Worm (Caenorhabditis elegans): ENCODE data around the gene F09A5.2.

F09A5.2 gene

DNA sequence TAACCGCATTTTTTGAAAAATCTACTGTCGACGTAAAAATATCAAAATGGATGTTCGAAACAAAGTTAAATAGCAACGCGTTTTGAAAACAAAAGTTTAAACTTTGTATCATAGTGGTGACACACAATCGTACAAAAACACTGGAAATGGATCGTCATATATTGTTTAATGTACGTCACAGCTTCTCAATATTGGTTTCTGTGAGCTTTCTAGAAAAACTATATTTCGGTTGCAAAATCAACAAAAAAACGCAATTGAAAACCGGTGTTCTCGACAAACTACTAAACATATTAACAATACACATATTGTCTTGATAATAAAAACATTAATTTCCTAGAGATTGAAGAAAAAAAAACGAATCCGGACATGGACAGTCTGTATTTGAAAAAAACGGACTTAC is 34.5 kb upstream of the F09A5.2 start, which contains the start of gene R03G8.6:
R03G8.6 (minus strand) TSS at position 101 of the 400 bp plus-strand sequence.
- TF ChIP-seq efl-1 (optimal IDR thresholded peaks at IDR 0.05) (no peak), efl-1 (GFP tag; optimal IDR thresholded peaks at IDR 0.05 in 1 of 2) (peak in 1 of 2 experiments; percentile 46), ztf-11 (tag; optimal IDR thresholded peaks at IDR 0.05) (no peak), nhr-76 (tag; optimal IDR thresholded peaks at IDR 0.05) (no peak), lin-14 (GFP tag; optimal IDR thresholded peaks at IDR 0.05) (no peak)

- no peak for TF ChIP-seq lir-3 (tag; optimal IDR thresholded peaks at IDR 0.05; ENCODE audit: poor library complexity)
- no peak for TF ChIP-seq nhr-90 (tag; optimal IDR thresholded peaks at IDR 0.05; ENCODE audit: poor library complexity)
- no peak for TF ChIP-seq sup-37 (GFP tag; optimal IDR thresholded peaks at IDR 0.05)
- no peak for TF ChIP-seq efl-1 (optimal IDR thresholded peaks at IDR 0.05)
- no peak for TF ChIP-seq efl-1 (GFP tag; optimal IDR thresholded peaks at IDR 0.05 in 1 of 2)
- no peak for TF ChIP-seq tlp-1 (tag; optimal IDR thresholded peaks at IDR 0.05)
- TF ChIP-seq jun-1 (tag; optimal IDR thresholded peaks at IDR 0.05), result no peak
- no peak for TF ChIP-seq C04F5.9 (tag; optimal IDR thresholded peaks at IDR 0.05)
- no peak for TF ChIP-seq ets-5 (GFP tag; IDR thresholded peaks at IDR 0.05)
- TF ChIP-seq mep-1 (tag; optimal IDR thresholded peaks at IDR 0.05), result no peak
- TF ChIP-seq unc-86 (tag; optimal IDR thresholded peaks at IDR 0.05), result no peak
- TF ChIP-seq nhr-76 (tag; optimal IDR thresholded peaks at IDR 0.05), result no peak
- no peak for TF ChIP-seq mdl-1 (tag; optimal IDR thresholded peaks at IDR 0.05)
- no peak for TF ChIP-seq elt-3 (tag; optimal IDR thresholded peaks at IDR 0.05)
- no peak for TF ChIP-seq egl-13 (tag; optimal IDR thresholded peaks at IDR 0.05)
- TF ChIP-seq alr-1 (tag; optimal IDR thresholded peaks at IDR 0.05; ENCODE audit: borderline replicate concordance), result no peak
- no peak for TF ChIP-seq xbp-1 (tag; optimal IDR thresholded peaks at IDR 0.05)
- TF ChIP-seq ces-1 (GFP tag; optimal IDR thresholded peaks at IDR 0.05), result no peak
- TF ChIP-seq hpl-2 (GFP tag; optimal IDR thresholded peaks at IDR 0.05), result no peak
Observed at ce11 chrX:13102838-13103237, 32.1 kb upstream of the F09A5.2 start.

ce11 chrX:13104966-13105365 is 29.9 kb upstream of the F09A5.2 start, which contains the start of gene F17H10.1:
TSS of gene F17H10.1 (plus strand) at chrX:13105241.
- TF ChIP-seq ceh-82 (tag; optimal IDR thresholded peaks at IDR 0.05) (peak in 2 of 3 experiments; percentile 12 to 69), pax-3 (tag; optimal IDR thresholded peaks at IDR 0.05) (peak; percentile 19), mdl-1 (tag; optimal IDR thresholded peaks at IDR 0.05) (peak; percentile 28 to 98), lir-3 (tag; optimal IDR thresholded peaks at IDR 0.05; ENCODE audit: poor library complexity) (peak; percentile 71), xbp-1 (tag; optimal IDR thresholded peaks at IDR 0.05) (peak; percentile 46), nhr-90 (tag; optimal IDR thresholded peaks at IDR 0.05; ENCODE audit: poor library complexity) (peak; percentile 85), unc-130 (tag; optimal IDR thresholded peaks at IDR 0.05) (peak; percentile 86), nhr-19 (GFP tag; conservative IDR thresholded peaks at IDR 0.05) (peak; percentile 84), elt-3 (tag; optimal IDR thresholded peaks at IDR 0.05) (peak in 5 of 6 experiments; percentile 30 to 95 (median 65)), ceh-90 (tag; optimal IDR thresholded peaks at IDR 0.05) (peak; percentile 31), irx-1 (tag; optimal IDR thresholded peaks at IDR 0.05) (peak; percentile 33), nhr-20 (tag; optimal IDR thresholded peaks at IDR 0.05) (peak; percentile 93), lin-35 (GFP tag; optimal IDR thresholded peaks at IDR 0.05) (peak; percentile 50 to 81), C34B4.2 (tag; optimal IDR thresholded peaks at IDR 0.05) (no peak), mef-2 (tag; optimal IDR thresholded peaks at IDR 0.05) (no peak), skn-1 (tag; optimal IDR thresholded peaks at IDR 0.05) (peak; percentile 55), sox-4 (tag; optimal IDR thresholded peaks at IDR 0.05) (peak; percentile 18), ceh-8 (GFP tag; optimal IDR thresholded peaks at IDR 0.05) (no peak), efl-1 (optimal IDR thresholded peaks at IDR 0.05) (peak in 1 of 2 experiments; percentile 18), efl-1 (GFP tag; optimal IDR thresholded peaks at IDR 0.05 in 1 of 2) (peak; percentile 17 to 89), lsy-2 (tag; optimal IDR thresholded peaks at IDR 0.05) (peak in 1 of 2 experiments; percentile 56), mep-1 (tag; optimal IDR thresholded peaks at IDR 0.05) (peak; percentile 86), mab-9 (GFP tag; IDR thresholded peaks at IDR 0.05) (no peak), fos-1 (tag; optimal IDR thresholded peaks at IDR 0.05) (no peak), pag-3 (tag; optimal IDR thresholded peaks at IDR 0.05; ENCODE audit: borderline replicate concordance, insufficient read depth) (peak; percentile 28), fkh-8 (tag; optimal IDR thresholded peaks at IDR 0.05) (peak; percentile 44), ztf-4 (tag; optimal IDR thresholded peaks at IDR 0.05) (peak; percentile 38), ets-5 (GFP tag; IDR thresholded peaks at IDR 0.05) (no peak), swsn-7 (tag; optimal IDR thresholded peaks at IDR 0.05) (peak; percentile 58), ceh-88 (GFP tag; IDR thresholded peaks at IDR 0.05) (0 out of 2 replicates have a peak, but pooled peaks have one; percentile 18), elt-2 (tag; optimal IDR thresholded peaks at IDR 0.05) (peak; percentile 90), nhr-71 (tag; optimal IDR thresholded peaks at IDR 0.05) (peak; percentile 92), ceh-63 (GFP tag; optimal IDR thresholded peaks at IDR 0.05) (no peak), blmp-1 (tag; optimal IDR thresholded peaks at IDR 0.05) (peak; percentile 97), lin-15B (tag; optimal IDR thresholded peaks at IDR 0.05) (no peak)

Measured in whole organism, L1 larva.